Worm (Caenorhabditis elegans): ENCODE measurements around the gene R02E12.4.
A peak's percentile ranks its signal among the peaks of the same experiment; 100 is the strongest.

- TF ChIP-seq ama-1 (optimal IDR thresholded peaks at IDR 0.05), result no peak
- peak; percentile 59 for TF ChIP-seq ceh-13 (GFP tag; optimal IDR thresholded peaks at IDR 0.05)
- TF ChIP-seq ets-7 (tag; optimal IDR thresholded peaks at IDR 0.05), result peak; percentile 39
- peak; percentile 72 for TF ChIP-seq flt-1 (GFP tag; IDR thresholded peaks at IDR 0.05)
- peak; percentile 66 for TF ChIP-seq tbx-37 (GFP tag; conservative IDR thresholded peaks at IDR 0.05)
- no peak for TF ChIP-seq tra-4 (tag; optimal IDR thresholded peaks at IDR 0.05)
- peak; percentile 78 for TF ChIP-seq tbx-11 (GFP tag; IDR thresholded peaks at IDR 0.05)
- TF ChIP-seq aly-1 (tag; optimal IDR thresholded peaks at IDR 0.05), result peak; percentile 66
- peak; percentile 30 for TF ChIP-seq B0310.2 (tag; optimal IDR thresholded peaks at IDR 0.05)
- peak; percentile 73; the same call in 1 of the 2 replicates for TF ChIP-seq sea-1 (GFP tag; conservative IDR thresholded peaks at IDR 0.05)
- peak; percentile 21 for TF ChIP-seq hmbx-1 (tag; optimal IDR thresholded peaks at IDR 0.05)
- peak; percentile 79 for TF ChIP-seq scrt-1 (GFP tag; IDR thresholded peaks at IDR 0.05)
- peak; percentile 37 for TF ChIP-seq ceh-36 (tag; optimal IDR thresholded peaks at IDR 0.05)
- TF ChIP-seq hmg-4 (GFP tag; optimal IDR thresholded peaks at IDR 0.05), result no peak
These were observed 10.7 kb upstream of the R02E12.4 start for ce11 chrX:3994418-3994817.
